Fruit fly (Drosophila melanogaster) whole organism, prepupa: ENCODE measurements around the gene rump.

Source experiments
- CG15336 ChIP-seq: fragments of 200-800 bp; sonication (Bioruptor generic); IDR thresholded peaks from 2 replicates; pipeline ENCODE4 v1.3.6; 2022; ENCODE audit warnings: missing biosample characterization, missing genetic modification characterization
- CG3919 ChIP-seq: fragments of 200-800 bp; sonication (Bioruptor generic); optimal IDR thresholded peaks from 3 replicates; lab custom pipeline; 2016; ENCODE audit warnings: missing biosample characterization, missing genetic modification characterization
- CG4318 ChIP-seq: fragments of 200-800 bp; sonication (Bioruptor generic); optimal IDR thresholded peaks from 3 replicates; lab custom pipeline; 2017; ENCODE audit warnings: missing biosample characterization, mild to moderate bottlenecking, missing genetic modification characterization
- CG6854 ChIP-seq: fragments of 200-800 bp; sonication (Bioruptor generic); optimal IDR thresholded peaks from 2 replicates; lab custom pipeline; 2017; ENCODE audit warnings: missing biosample characterization, mild to moderate bottlenecking, missing genetic modification characterization
- Eip75B ChIP-seq: fragments of 200-800 bp; sonication (Bioruptor generic); optimal IDR thresholded peaks from 3 replicates; lab custom pipeline; 2016; ENCODE audit warnings: missing biosample characterization, missing genetic modification characterization
- Ets96B ChIP-seq: fragments of 200-800 bp; optimal IDR thresholded peaks from 2 replicates; lab custom pipeline; 2019; ENCODE audit warnings: missing biosample characterization, mild to moderate bottlenecking, missing genetic modification characterization, moderate library complexity
- Lpt ChIP-seq: fragments of 200-800 bp; sonication (Bioruptor generic); optimal IDR thresholded peaks from 3 replicates; lab custom pipeline; 2016; ENCODE audit warnings: missing biosample characterization, missing genetic modification characterization
- OdsH ChIP-seq: fragments of 200-800 bp; sonication (Bioruptor generic); optimal IDR thresholded peaks from 3 replicates; lab custom pipeline; 2016; ENCODE audit warnings: missing biosample characterization, missing genetic modification characterization
- eg ChIP-seq: fragments of 200-800 bp; sonication (Bioruptor generic); IDR thresholded peaks from 3 replicates; pipeline ENCODE4 v1.3.6; 2022; ENCODE audit warnings: missing biosample characterization, missing genetic modification characterization
- svp ChIP-seq: fragments of 200-800 bp; sonication (Bioruptor generic); peaks from one replicate; lab custom pipeline; 2016; ENCODE audit warnings: missing biosample characterization, missing genetic modification characterization

dm6 chr3R:9533181-9534124 is 23.3 kb upstream of the rump start:
- TF ChIP-seq CG4318 (GFP tag; lab: Kevin White, UChicago), result peak; percentile 98
- peak; percentile 96 for TF ChIP-seq OdsH (GFP tag; lab: Kevin White, UChicago)
- TF ChIP-seq Eip75B, result peak; percentile 99
- TF ChIP-seq Lpt, result peak; percentile 96
- peak; percentile 89 for TF ChIP-seq eg (GFP tag; lab: Robert Waterston, UW)
- peak; percentile 99 for TF ChIP-seq svp
- peak; percentile 95 for TF ChIP-seq Ets96B (tag; lab: Kevin White, UChicago)
- peak; percentile 92 for TF ChIP-seq CG15336
- peak; percentile 97 for TF ChIP-seq CG3919
- TF ChIP-seq CG6854, result peak; percentile 90
